Worm (Caenorhabditis elegans): Measurements from ENCODE around the gene hrpk-2.

The hrpk-2 gene

DNA sequence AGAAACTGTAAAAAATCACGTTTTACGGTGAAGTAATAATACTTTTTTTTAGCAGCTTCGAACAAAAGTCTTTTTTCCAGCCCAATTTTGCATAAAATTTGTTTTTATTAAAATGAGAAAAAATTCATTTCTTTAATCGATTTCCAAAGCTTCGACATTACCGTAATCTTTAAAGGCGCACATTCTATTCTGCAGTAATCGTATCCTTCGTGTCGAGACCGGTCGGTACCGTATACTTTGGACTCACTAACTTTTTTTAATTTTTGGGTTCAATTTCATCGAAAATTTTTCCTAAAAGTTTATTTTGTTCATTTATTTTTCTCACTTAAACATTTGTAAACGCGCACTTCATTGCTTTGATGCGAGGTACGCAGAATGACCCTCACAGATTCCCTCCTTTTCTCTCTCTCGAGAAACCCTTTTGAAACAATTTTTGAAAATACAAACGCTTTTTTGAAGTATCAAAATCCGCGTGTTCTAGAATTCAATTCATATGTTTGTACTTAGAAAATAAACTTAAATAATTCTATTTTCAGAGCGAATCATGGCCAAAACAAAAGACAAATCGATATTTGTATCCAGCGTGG, at the start of gene hrpk-2:
TSS of gene hrpk-2 (plus strand) at position 537 of the 587 bp plus-strand sequence.
- no peak for TF ChIP-seq flh-1 (GFP tag; optimal IDR thresholded peaks at IDR 0.05)
- TF ChIP-seq ces-1 (GFP tag; optimal IDR thresholded peaks at IDR 0.05), result no peak
- TF ChIP-seq lin-32 (GFP tag; optimal IDR thresholded peaks at IDR 0.05), result no peak
- no peak for TF ChIP-seq ceh-39 (tag; optimal IDR thresholded peaks at IDR 0.05)
- TF ChIP-seq lin-13 (tag; optimal IDR thresholded peaks at IDR 0.05), result no peak
- no peak for TF ChIP-seq mls-2 (tag; optimal IDR thresholded peaks at IDR 0.05)
- TF ChIP-seq tbx-8 (GFP tag; optimal IDR thresholded peaks at IDR 0.05), result no peak
- TF ChIP-seq nhr-28 (tag; optimal IDR thresholded peaks at IDR 0.05), result no peak
- no peak for TF ChIP-seq mep-1 (tag; optimal IDR thresholded peaks at IDR 0.05)
- TF ChIP-seq ham-2 (GFP tag; optimal IDR thresholded peaks at IDR 0.05), result no peak
- no peak for TF ChIP-seq ceh-43 (GFP tag; optimal IDR thresholded peaks at IDR 0.05)
- no peak for TF ChIP-seq M03D4.4 (tag; optimal IDR thresholded peaks at IDR 0.05)
- no peak for TF ChIP-seq sptf-1 (tag; optimal IDR thresholded peaks at IDR 0.05)
- TF ChIP-seq unc-39 (tag; optimal IDR thresholded peaks at IDR 0.05), result no peak
- no peak for TF ChIP-seq sem-2 (GFP tag; optimal IDR thresholded peaks at IDR 0.05)
- TF ChIP-seq unc-62 (GFP tag; optimal IDR thresholded peaks at IDR 0.05), result no peak
- TF ChIP-seq blmp-1 (tag; optimal IDR thresholded peaks at IDR 0.05), result no peak

DNA sequence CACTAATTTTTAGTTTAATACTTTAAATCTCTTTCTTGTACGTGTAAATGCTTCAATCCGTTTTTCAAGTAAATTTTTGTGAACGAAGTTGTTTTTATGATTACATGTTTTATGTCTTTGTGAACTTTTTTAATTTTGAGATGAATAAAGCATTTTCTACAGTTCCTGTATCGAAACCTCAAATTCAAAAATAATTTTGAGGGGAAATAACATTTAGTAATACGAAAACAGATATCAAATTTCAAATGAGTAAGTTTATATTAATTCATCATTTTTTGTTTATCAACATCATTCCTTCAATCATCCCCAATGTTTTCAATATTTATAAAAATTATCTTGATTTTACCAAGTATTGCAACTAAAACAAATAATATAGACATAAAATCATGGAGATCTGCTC, 49.4 kb upstream of the hrpk-2 start, which contains the start of gene C29E4.10:
TSS of gene C29E4.10 (plus strand) at position 301 of the 400 bp plus-strand sequence.
- TF ChIP-seq ceh-83 (GFP tag; optimal IDR thresholded peaks at IDR 0.05) (no peak), pha-4 (tag; optimal IDR thresholded peaks at IDR 0.05) (no peak), lsy-2 (tag; optimal IDR thresholded peaks at IDR 0.05) (no peak), unc-120 (tag; optimal IDR thresholded peaks at IDR 0.05; ENCODE audit: poor library complexity, severe bottlenecking) (no peak), sem-2 (GFP tag; optimal IDR thresholded peaks at IDR 0.05) (no peak), ces-1 (GFP tag; optimal IDR thresholded peaks at IDR 0.05) (no peak), lin-32 (GFP tag; optimal IDR thresholded peaks at IDR 0.05) (no peak)

DNA sequence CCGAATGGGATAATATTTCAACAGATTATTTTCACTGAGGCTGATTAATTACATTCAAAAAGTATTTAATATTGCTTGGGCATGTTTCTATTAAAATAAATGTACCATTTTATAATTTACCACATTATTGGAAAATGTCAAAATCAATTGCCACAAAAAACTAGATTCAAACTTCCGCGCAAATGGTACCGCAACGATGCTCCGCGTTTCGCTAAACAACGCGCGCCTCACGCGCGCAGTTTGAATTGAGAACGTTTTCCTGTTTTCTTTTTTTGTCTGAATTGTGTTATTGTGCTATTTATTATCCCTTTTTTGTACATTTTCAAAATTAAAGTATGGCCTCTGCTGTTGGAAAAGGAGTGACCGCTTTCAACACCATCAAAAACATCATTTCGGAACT, 46.1 kb upstream of the hrpk-2 start, which contains the start of gene C29E4.12:
TSS of gene C29E4.12 (plus strand) at position 333 of the 400 bp plus-strand sequence.
- TF ChIP-seq drap-1 (GFP tag; optimal IDR thresholded peaks at IDR 0.05), result no peak
- no peak for TF ChIP-seq M03D4.4 (tag; optimal IDR thresholded peaks at IDR 0.05)
- no peak for TF ChIP-seq ham-2 (GFP tag; optimal IDR thresholded peaks at IDR 0.05)
- no peak for TF ChIP-seq mls-2 (tag; optimal IDR thresholded peaks at IDR 0.05)
- TF ChIP-seq unc-62 (GFP tag; optimal IDR thresholded peaks at IDR 0.05), result no peak
- no peak for TF ChIP-seq elt-1 (tag; optimal IDR thresholded peaks at IDR 0.05; ENCODE audit: borderline replicate concordance, insufficient read depth)
- TF ChIP-seq blmp-1 (tag; optimal IDR thresholded peaks at IDR 0.05), result no peak
- no peak for TF ChIP-seq nhr-76 (tag; optimal IDR thresholded peaks at IDR 0.05)
- TF ChIP-seq unc-120 (tag; optimal IDR thresholded peaks at IDR 0.05; ENCODE audit: poor library complexity, severe bottlenecking), result no peak
- TF ChIP-seq lsy-2 (tag; optimal IDR thresholded peaks at IDR 0.05), result peak; percentile 81
- no peak for TF ChIP-seq elt-3 (tag; optimal IDR thresholded peaks at IDR 0.05)
- no peak for TF ChIP-seq snpc-4 (tag; optimal IDR thresholded peaks at IDR 0.05)
- no peak for TF ChIP-seq nhr-2 (tag; optimal IDR thresholded peaks at IDR 0.05)
- no peak for TF ChIP-seq flh-1 (GFP tag; optimal IDR thresholded peaks at IDR 0.05)
- peak; percentile 61 for TF ChIP-seq pha-4 (tag; optimal IDR thresholded peaks at IDR 0.05)
- no peak for TF ChIP-seq zip-8 (tag; optimal IDR thresholded peaks at IDR 0.05)
- TF ChIP-seq ces-1 (GFP tag; optimal IDR thresholded peaks at IDR 0.05), result no peak
- TF ChIP-seq tbx-8 (GFP tag; optimal IDR thresholded peaks at IDR 0.05), result no peak
- TF ChIP-seq nhr-28 (tag; optimal IDR thresholded peaks at IDR 0.05), result no peak
- peak; percentile 52 for TF ChIP-seq ceh-39 (tag; optimal IDR thresholded peaks at IDR 0.05)
- TF ChIP-seq hlh-1 (tag; optimal IDR thresholded peaks at IDR 0.05), result peak; percentile 28
- TF ChIP-seq sptf-1 (tag; optimal IDR thresholded peaks at IDR 0.05), result no peak
- peak; percentile 16 for TF ChIP-seq lin-13 (tag; optimal IDR thresholded peaks at IDR 0.05)
- no peak for TF ChIP-seq lin-32 (GFP tag; optimal IDR thresholded peaks at IDR 0.05)
- TF ChIP-seq nhr-237 (tag; optimal IDR thresholded peaks at IDR 0.05), result peak; percentile 76
- TF ChIP-seq ztf-11 (tag; optimal IDR thresholded peaks at IDR 0.05), result no peak
- TF ChIP-seq cnd-1 (tag; optimal IDR thresholded peaks at IDR 0.05), result no peak
- no peak for TF ChIP-seq sem-2 (GFP tag; optimal IDR thresholded peaks at IDR 0.05)
- no peak for TF ChIP-seq mab-5 (tag; optimal IDR thresholded peaks at IDR 0.05)
- peak; percentile 76 for TF ChIP-seq mep-1 (tag; optimal IDR thresholded peaks at IDR 0.05)
- TF ChIP-seq unc-39 (tag; optimal IDR thresholded peaks at IDR 0.05), result no peak
- TF ChIP-seq ceh-83 (GFP tag; optimal IDR thresholded peaks at IDR 0.05), result no peak
- no peak for TF ChIP-seq ceh-43 (GFP tag; optimal IDR thresholded peaks at IDR 0.05)
- no peak for TF ChIP-seq bed-3 (GFP tag; optimal IDR thresholded peaks at IDR 0.05)
- TF ChIP-seq nhr-12 (tag; optimal IDR thresholded peaks at IDR 0.05), result no peak

Data from whole organism, mixed stage, embryonic.